Worm (Caenorhabditis elegans): ENCODE data around the gene gen-1.
A peak's percentile ranks its signal among the peaks of the same experiment; 100 is the strongest.

The gen-1 gene

ce11 chrIII:6285890-6286289 is 37.9 kb upstream of the gen-1 start, which contains the start of gene gadr-3:
Gene gadr-3 (minus strand): TSS chrIII:6285990.
- TF ChIP-seq nhr-6 (tag; optimal IDR thresholded peaks at IDR 0.05) (no peak), nhr-25 (tag; optimal IDR thresholded peaks at IDR 0.05) (no peak), lin-13 (GFP tag; optimal IDR thresholded peaks at IDR 0.05) (no peak), nhr-77 (tag; optimal IDR thresholded peaks at IDR 0.05) (no peak), elt-3 (tag; optimal IDR thresholded peaks at IDR 0.05) (no peak), nhr-237 (tag; optimal IDR thresholded peaks at IDR 0.05) (no peak), blmp-1 (tag; optimal IDR thresholded peaks at IDR 0.05; ENCODE audit: insufficient read depth) (no peak), C34F6.9 (tag; optimal IDR thresholded peaks at IDR 0.05) (no peak), nhr-10 (tag; optimal IDR thresholded peaks at IDR 0.05) (no peak), mdl-1 (tag; optimal IDR thresholded peaks at IDR 0.05) (no peak), lsy-2 (tag; optimal IDR thresholded peaks at IDR 0.05) (no peak), ama-1 (optimal IDR thresholded peaks at IDR 0.05) (no peak), mab-5 (tag; optimal IDR thresholded peaks at IDR 0.05) (no peak), Y55F3AM.14 (GFP tag; optimal IDR thresholded peaks at IDR 0.05) (no peak), unc-39 (tag; optimal IDR thresholded peaks at IDR 0.05) (no peak), zag-1 (tag; optimal IDR thresholded peaks at IDR 0.05) (no peak), sma-9 (GFP tag; optimal IDR thresholded peaks at IDR 0.05) (no peak), sma-9 (tag; optimal IDR thresholded peaks at IDR 0.05) (no peak), peb-1 (tag; optimal IDR thresholded peaks at IDR 0.05) (no peak), ztf-1 (GFP tag; conservative IDR thresholded peaks at IDR 0.05) (no peak), unc-62 (GFP tag; optimal IDR thresholded peaks at IDR 0.05) (no peak)

- TF ChIP-seq sem-4 (tag; optimal IDR thresholded peaks at IDR 0.05), result no peak
- TF ChIP-seq unc-39 (tag; optimal IDR thresholded peaks at IDR 0.05), result no peak
Observed at ce11 chrIII:6283024-6283423, 35.1 kb upstream of the gen-1 start.

ce11 chrIII:6280070-6280596 is 32.2 kb upstream of the gen-1 start, which contains the start of gene hmg-1.2:
Gene hmg-1.2 (plus strand): TSS chrIII:6280380.
- TF ChIP-seq blmp-1 (tag; optimal IDR thresholded peaks at IDR 0.05; ENCODE audit: insufficient read depth) (peak; percentile 76), ZK546.5 (tag; optimal IDR thresholded peaks at IDR 0.05) (peak; percentile 5), mab-5 (tag; optimal IDR thresholded peaks at IDR 0.05) (peak; percentile 43), lin-39 (tag; optimal IDR thresholded peaks at IDR 0.05) (no peak), elt-1 (tag; optimal IDR thresholded peaks at IDR 0.05) (no peak), Y55F3AM.14 (GFP tag; optimal IDR thresholded peaks at IDR 0.05) (peak; percentile 67), unc-62 (GFP tag; optimal IDR thresholded peaks at IDR 0.05) (peak; percentile 44), unc-39 (tag; optimal IDR thresholded peaks at IDR 0.05) (no peak), lin-11 (tag; optimal IDR thresholded peaks at IDR 0.05) (peak; percentile 43), dmd-4 (tag; optimal IDR thresholded peaks at IDR 0.05) (peak; percentile 55), ztf-11 (tag; optimal IDR thresholded peaks at IDR 0.05) (no peak), fos-1 (tag; optimal IDR thresholded peaks at IDR 0.05) (peak; percentile 68), nhr-6 (tag; optimal IDR thresholded peaks at IDR 0.05) (peak; percentile 87), nhr-12 (tag; optimal IDR thresholded peaks at IDR 0.05) (no peak), sma-9 (GFP tag; optimal IDR thresholded peaks at IDR 0.05) (peak; percentile 92), sma-9 (tag; optimal IDR thresholded peaks at IDR 0.05) (no peak), nhr-21 (tag; optimal IDR thresholded peaks at IDR 0.05) (peak; percentile 89), nhr-11 (tag; optimal IDR thresholded peaks at IDR 0.05) (no peak), aly-2 (tag; optimal IDR thresholded peaks at IDR 0.05) (no peak), nhr-25 (tag; optimal IDR thresholded peaks at IDR 0.05) (peak; percentile 83), ztf-1 (GFP tag; conservative IDR thresholded peaks at IDR 0.05) (no peak), ceh-82 (tag; optimal IDR thresholded peaks at IDR 0.05) (no peak), sem-4 (tag; optimal IDR thresholded peaks at IDR 0.05) (peak; percentile 65), nhr-10 (tag; optimal IDR thresholded peaks at IDR 0.05) (no peak), nhr-77 (tag; optimal IDR thresholded peaks at IDR 0.05) (no peak), unc-55 (GFP tag; optimal IDR thresholded peaks at IDR 0.05) (peak; percentile 82), gmeb-1 (tag; optimal IDR thresholded peaks at IDR 0.05) (peak; percentile 60), sma-3 (GFP tag; optimal IDR thresholded peaks at IDR 0.05) (peak; percentile 74), peb-1 (tag; optimal IDR thresholded peaks at IDR 0.05) (no peak), lsy-2 (tag; optimal IDR thresholded peaks at IDR 0.05) (peak; percentile 27 to 83), nhr-237 (tag; optimal IDR thresholded peaks at IDR 0.05) (no peak), ztf-4 (tag; optimal IDR thresholded peaks at IDR 0.05) (peak; percentile 73), zag-1 (tag; optimal IDR thresholded peaks at IDR 0.05) (peak; percentile 52), ceh-16 (tag; optimal IDR thresholded peaks at IDR 0.05) (peak; percentile 64), egl-27 (tag; optimal IDR thresholded peaks at IDR 0.05) (peak; percentile 88), crh-2 (tag; optimal IDR thresholded peaks at IDR 0.05) (peak; percentile 83), mdl-1 (tag; optimal IDR thresholded peaks at IDR 0.05) (peak; percentile 54 to 75), skn-1 (tag; optimal IDR thresholded peaks at IDR 0.05) (no peak), F13H6.1 (tag; optimal IDR thresholded peaks at IDR 0.05) (peak; percentile 95), alr-1 (tag; optimal IDR thresholded peaks at IDR 0.05) (peak; percentile 35), C34F6.9 (tag; optimal IDR thresholded peaks at IDR 0.05) (peak; percentile 83), R02D3.7 (tag; optimal IDR thresholded peaks at IDR 0.05) (no peak), elt-3 (tag; optimal IDR thresholded peaks at IDR 0.05) (no peak), ama-1 (optimal IDR thresholded peaks at IDR 0.05) (no peak), nhr-23 (tag; optimal IDR thresholded peaks at IDR 0.05) (no peak), nhr-129 (tag; optimal IDR thresholded peaks at IDR 0.05) (peak; percentile 93), lin-13 (GFP tag; optimal IDR thresholded peaks at IDR 0.05) (peak; percentile 54)
